Worm (Caenorhabditis elegans): Measurements from ENCODE around the gene B0034.7.

Gene B0034.7

DNA sequence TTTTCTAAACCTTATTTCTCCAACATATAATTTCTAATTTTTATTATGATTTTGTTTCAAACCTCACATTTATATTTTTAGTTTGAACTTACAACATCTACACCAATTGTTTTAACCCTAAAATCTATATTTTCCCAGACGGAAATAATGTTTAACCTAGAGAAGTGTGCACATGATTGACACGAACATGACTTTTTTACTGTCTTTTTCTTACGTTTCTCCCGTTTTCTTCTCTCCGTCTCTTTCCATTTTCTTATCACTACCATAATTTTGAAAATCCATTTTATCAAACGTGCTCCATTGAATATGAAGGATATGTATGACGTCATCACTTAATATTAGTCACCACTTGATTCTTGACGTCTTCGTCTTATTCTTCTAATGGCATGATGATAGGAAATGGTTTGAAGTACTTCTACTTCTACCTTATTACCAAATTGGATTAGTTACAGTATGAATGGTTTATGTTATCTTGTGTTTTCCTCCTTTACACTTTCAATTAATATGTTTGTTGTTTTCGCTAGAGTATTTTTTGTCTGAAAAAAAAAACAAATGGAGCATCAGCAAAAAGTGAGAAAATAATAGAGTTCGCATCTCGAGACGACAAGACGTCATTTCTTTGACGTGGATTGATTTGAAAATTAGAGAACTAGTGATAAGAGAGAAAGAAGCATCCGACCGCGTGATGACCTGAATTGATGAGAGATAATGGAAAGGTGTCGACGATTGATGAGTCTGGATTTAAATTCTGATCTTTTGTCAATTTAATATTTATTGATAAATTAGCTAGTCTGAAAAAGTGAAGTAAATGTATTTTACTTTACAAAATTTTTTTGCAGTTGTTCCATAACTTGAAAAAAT lies 29.3 kb upstream of the B0034.7 start (continued):
- no peak for TF ChIP-seq sem-4 (tag; optimal IDR thresholded peaks at IDR 0.05)
- TF ChIP-seq alr-1 (tag; optimal IDR thresholded peaks at IDR 0.05): no peak
- TF ChIP-seq blmp-1 (tag; optimal IDR thresholded peaks at IDR 0.05; ENCODE audit: insufficient read depth): no peak
- TF ChIP-seq nhr-23 (tag; optimal IDR thresholded peaks at IDR 0.05): no peak
- no peak for TF ChIP-seq nhr-237 (tag; optimal IDR thresholded peaks at IDR 0.05)
- peak; percentile 12 for TF ChIP-seq unc-62 (GFP tag; optimal IDR thresholded peaks at IDR 0.05)
- no peak for TF ChIP-seq egl-27 (tag; optimal IDR thresholded peaks at IDR 0.05)
- peak; percentile 61 for TF ChIP-seq C34F6.9 (tag; optimal IDR thresholded peaks at IDR 0.05)
- no peak for TF ChIP-seq ZK546.5 (tag; optimal IDR thresholded peaks at IDR 0.05)
- no peak for TF ChIP-seq unc-55 (GFP tag; optimal IDR thresholded peaks at IDR 0.05)
- TF ChIP-seq F13H6.1 (tag; optimal IDR thresholded peaks at IDR 0.05): peak; percentile 61
- no peak for TF ChIP-seq elt-1 (tag; optimal IDR thresholded peaks at IDR 0.05)
- no peak for TF ChIP-seq skn-1 (tag; optimal IDR thresholded peaks at IDR 0.05)
- no peak for TF ChIP-seq mbf-1 (tag; optimal IDR thresholded peaks at IDR 0.05)
- no peak for TF ChIP-seq zag-1 (tag; optimal IDR thresholded peaks at IDR 0.05)
- TF ChIP-seq mab-5 (tag; optimal IDR thresholded peaks at IDR 0.05): peak; percentile 21
- TF ChIP-seq mdl-1 (tag; optimal IDR thresholded peaks at IDR 0.05): no peak
- TF ChIP-seq nhr-10 (tag; optimal IDR thresholded peaks at IDR 0.05): no peak

DNA sequence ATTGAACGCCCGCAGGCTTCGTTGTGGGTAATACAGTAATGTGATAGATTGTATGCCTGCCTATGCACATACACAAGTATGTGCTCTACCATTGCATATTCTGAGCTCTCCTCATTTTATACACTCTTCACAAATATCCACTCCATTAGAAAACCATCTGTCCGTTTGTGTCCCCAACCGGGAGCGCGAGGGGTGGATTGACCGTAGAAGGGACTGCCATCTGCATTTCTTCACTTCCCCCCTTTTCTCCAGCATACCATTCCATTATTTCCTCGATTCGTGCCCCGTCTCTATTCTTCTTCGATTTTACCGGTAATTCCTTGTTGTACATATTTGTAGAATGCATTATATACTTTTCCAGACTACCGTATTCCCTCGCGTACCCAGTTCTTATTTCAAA lies 28.3 kb upstream of the B0034.7 start:
- TF ChIP-seq Y55F3AM.14 (GFP tag; optimal IDR thresholded peaks at IDR 0.05): no peak
- TF ChIP-seq blmp-1 (tag; optimal IDR thresholded peaks at IDR 0.05; ENCODE audit: insufficient read depth): no peak
- TF ChIP-seq sma-9 (GFP tag; optimal IDR thresholded peaks at IDR 0.05): no peak
- TF ChIP-seq sma-9 (tag; optimal IDR thresholded peaks at IDR 0.05): no peak
- TF ChIP-seq ztf-11 (tag; optimal IDR thresholded peaks at IDR 0.05): no peak
- no peak for TF ChIP-seq mdl-1 (tag; optimal IDR thresholded peaks at IDR 0.05)
- no peak for TF ChIP-seq sem-4 (tag; optimal IDR thresholded peaks at IDR 0.05)
- TF ChIP-seq nhr-77 (tag; optimal IDR thresholded peaks at IDR 0.05): no peak
- no peak for TF ChIP-seq ZK546.5 (tag; optimal IDR thresholded peaks at IDR 0.05)
- TF ChIP-seq lin-13 (GFP tag; optimal IDR thresholded peaks at IDR 0.05): no peak
- no peak for TF ChIP-seq ztf-4 (tag; optimal IDR thresholded peaks at IDR 0.05)
- TF ChIP-seq nhr-237 (tag; optimal IDR thresholded peaks at IDR 0.05): no peak
- no peak for TF ChIP-seq lin-11 (tag; optimal IDR thresholded peaks at IDR 0.05)
- no peak for TF ChIP-seq dmd-4 (tag; optimal IDR thresholded peaks at IDR 0.05)
- TF ChIP-seq nhr-23 (tag; optimal IDR thresholded peaks at IDR 0.05): no peak
- no peak for TF ChIP-seq unc-55 (GFP tag; optimal IDR thresholded peaks at IDR 0.05)
- no peak for TF ChIP-seq fos-1 (tag; optimal IDR thresholded peaks at IDR 0.05)
- no peak for TF ChIP-seq C34F6.9 (tag; optimal IDR thresholded peaks at IDR 0.05)
- no peak for TF ChIP-seq skn-1 (tag; optimal IDR thresholded peaks at IDR 0.05)
- TF ChIP-seq nhr-25 (tag; optimal IDR thresholded peaks at IDR 0.05): no peak

DNA sequence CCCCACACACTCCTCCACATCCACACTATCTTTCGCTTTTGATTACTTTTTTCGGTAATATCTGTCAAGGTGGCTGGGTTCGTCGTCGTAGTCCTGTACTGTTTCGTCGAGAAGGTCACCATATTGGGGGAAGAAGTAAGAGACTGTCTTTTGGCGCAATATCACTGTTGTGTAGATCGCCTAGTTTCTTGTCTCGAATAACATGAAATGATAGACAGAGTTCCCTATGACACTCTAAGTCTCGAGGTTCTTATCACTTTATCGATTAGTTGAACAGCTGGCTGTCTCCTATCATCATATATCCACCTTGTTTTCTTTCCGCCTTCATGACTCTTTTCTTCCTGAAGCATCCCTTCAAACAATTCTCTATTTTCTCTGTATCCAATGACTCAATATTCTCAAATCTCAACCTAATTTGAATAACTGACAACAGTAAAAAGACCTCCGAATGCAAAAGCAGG lies 27.4 kb upstream of the B0034.7 start:
- peak; percentile 34 for TF ChIP-seq fos-1 (tag; optimal IDR thresholded peaks at IDR 0.05)
- peak; percentile 34 for TF ChIP-seq nhr-21 (tag; optimal IDR thresholded peaks at IDR 0.05)
- TF ChIP-seq nhr-129 (tag; optimal IDR thresholded peaks at IDR 0.05): peak; percentile 62
- peak; percentile 26 for TF ChIP-seq sma-9 (GFP tag; optimal IDR thresholded peaks at IDR 0.05)
- TF ChIP-seq sma-9 (tag; optimal IDR thresholded peaks at IDR 0.05): no peak
- peak; percentile 8 for TF ChIP-seq gmeb-1 (tag; optimal IDR thresholded peaks at IDR 0.05)
- TF ChIP-seq lin-13 (GFP tag; optimal IDR thresholded peaks at IDR 0.05): no peak
- no peak for TF ChIP-seq lin-11 (tag; optimal IDR thresholded peaks at IDR 0.05)
- peak; percentile 42 for TF ChIP-seq sma-3 (GFP tag; optimal IDR thresholded peaks at IDR 0.05)
- no peak for TF ChIP-seq C34F6.9 (tag; optimal IDR thresholded peaks at IDR 0.05)

DNA sequence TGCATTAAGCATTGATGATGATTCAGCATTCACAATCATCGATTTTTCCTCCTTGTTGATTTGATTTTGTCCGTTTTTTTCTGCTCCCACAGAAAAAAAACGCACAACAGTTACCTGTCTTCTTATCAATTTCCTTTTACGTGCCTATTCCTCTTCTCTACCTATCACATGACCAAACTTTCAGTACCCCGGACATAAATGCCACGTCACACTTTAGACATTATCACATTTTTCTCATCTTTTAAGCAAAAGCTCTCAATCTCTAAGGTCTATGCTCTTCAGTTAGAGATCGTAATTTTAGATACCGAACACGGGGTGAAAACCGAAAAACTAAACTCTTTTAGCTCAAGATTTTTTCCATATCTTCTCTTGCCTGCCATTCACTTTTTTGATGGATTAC lies 25.4 kb upstream of the B0034.7 start:
- TF ChIP-seq sma-3 (GFP tag; optimal IDR thresholded peaks at IDR 0.05) (peak; percentile 20), ztf-1 (GFP tag; conservative IDR thresholded peaks at IDR 0.05) (no peak), sma-9 (GFP tag; optimal IDR thresholded peaks at IDR 0.05) (peak; percentile 61), sma-9 (tag; optimal IDR thresholded peaks at IDR 0.05) (no peak), gmeb-1 (tag; optimal IDR thresholded peaks at IDR 0.05) (peak; percentile 48), crh-2 (tag; optimal IDR thresholded peaks at IDR 0.05) (peak; percentile 97), fos-1 (tag; optimal IDR thresholded peaks at IDR 0.05) (peak; percentile 69), nhr-237 (tag; optimal IDR thresholded peaks at IDR 0.05) (no peak)
